Worm (Caenorhabditis elegans) whole organism, early embryonic: ENCODE data around the gene F26G1.11.

Experiments
- aly-1 ChIP-seq: sonication (generic microtip); optimal IDR thresholded peaks from 2 replicates; lab custom pipeline; 2016; ENCODE audit warnings: missing genetic modification characterization, missing compliant biosample characterization
- ama-1 ChIP-seq: fragments of 150-350 bp; optimal IDR thresholded peaks from 2 replicates; lab custom pipeline; 2014
- flt-1 ChIP-seq: fragments of 200-800 bp; sonication (Bioruptor generic); IDR thresholded peaks from 2 replicates; pipeline ENCODE4 v1.3.6; 2022; ENCODE audit warnings: missing genetic modification characterization, missing compliant biosample characterization
- hmbx-1 ChIP-seq: sonication (generic microtip); optimal IDR thresholded peaks from 2 replicates; lab custom pipeline; 2016; ENCODE audit warnings: mild to moderate bottlenecking, missing genetic modification characterization, missing compliant biosample characterization
- tbx-11 ChIP-seq: fragments of 200-800 bp; sonication (Bioruptor generic); IDR thresholded peaks from 2 replicates; pipeline ENCODE4 v1.3.6; 2022; ENCODE audit warnings: missing genetic modification characterization, missing compliant biosample characterization
- tbx-37 ChIP-seq: fragments of 200-800 bp; sonication (Bioruptor generic); conservative IDR thresholded peaks from 2 replicates; pipeline ENCODE4 v1.3.6; 2022; ENCODE audit warnings: missing genetic modification reagents, missing genetic modification characterization, missing compliant biosample characterization
- tra-4 ChIP-seq: sonication (generic microtip); optimal IDR thresholded peaks from 2 replicates; lab custom pipeline; 2017; ENCODE audit warnings: missing genetic modification characterization, missing compliant biosample characterization

DNA sequence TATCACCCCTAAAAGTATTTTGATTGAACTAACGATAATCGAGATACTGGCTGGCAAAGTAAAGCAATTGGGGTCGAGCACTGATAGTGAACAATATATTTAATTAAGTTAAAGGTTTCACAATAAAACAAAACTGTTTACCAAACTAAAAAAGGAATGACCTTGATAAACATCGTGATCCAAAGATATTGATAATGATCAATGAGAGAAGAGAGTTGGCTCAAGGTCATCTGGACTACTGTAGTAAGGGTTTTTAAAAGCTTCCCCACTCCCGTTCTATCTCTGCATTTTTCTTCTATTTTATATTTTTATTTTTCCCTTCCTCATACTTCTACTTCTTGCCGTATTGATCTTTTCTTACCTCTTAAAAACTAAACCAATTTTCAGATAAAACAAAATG, 27.4 kb upstream of the F26G1.11 start, which contains the start of gene F41C3.2:
- TF ChIP-seq tbx-11 (no peak), aly-1 (tag; lab: Kevin White, UChicago) (no peak), flt-1 (GFP tag; lab: Robert Waterston, UW) (no peak), hmbx-1 (no peak), tbx-37 (GFP tag; lab: Robert Waterston, UW) (no peak), ama-1 (lab: Kevin White, UChicago) (no peak), tra-4 (tag; lab: Kevin White, UChicago) (no peak)
